Worm (Caenorhabditis elegans) whole organism, L3 larva: Measurements from ENCODE around the gene C32C4.3.

Experiments used
- ama-1 ChIP-seq: fragments of 150-350 bp; optimal IDR thresholded peaks from 2 replicates; lab custom pipeline; 2018
- ceh-9 ChIP-seq: sonication (generic microtip); optimal IDR thresholded peaks from 2 replicates; lab custom pipeline; 2018; ENCODE audit warnings: missing biosample characterization, missing genetic modification characterization
- egl-27 ChIP-seq: sonication (generic microtip); optimal IDR thresholded peaks from 4 replicates; lab custom pipeline; 2017; ENCODE audit warnings: missing biosample characterization, missing genetic modification reagents, missing genetic modification characterization
- elt-1 ChIP-seq: fragments of 150-350 bp; optimal IDR thresholded peaks from 2 replicates; lab custom pipeline; 2014; ENCODE audit warnings: missing biosample characterization, missing genetic modification characterization
- elt-3 ChIP-seq, 3 experiments: fragments of 150-350 bp in 1 of 3; sonication (generic microtip) in 2 of 3; optimal IDR thresholded peaks; 2 replicates in 2 of 3; 4 replicates in 1 of 3; lab custom pipeline; 2014 to 2017; ENCODE audit warnings: missing biosample characterization in 3 of 3, missing genetic modification characterization in 3 of 3
- eor-1 ChIP-seq, 2 experiments: fragments of 150-350 bp; optimal IDR thresholded peaks; 2 replicates each; lab custom pipeline; 2014 to 2018; ENCODE audit warnings: missing biosample characterization in 2 of 2, missing genetic modification characterization in 2 of 2
- fkh-2 ChIP-seq: fragments of 150-350 bp; optimal IDR thresholded peaks from 2 replicates; lab custom pipeline; 2014; ENCODE audit warnings: missing biosample characterization, missing genetic modification reagents, missing genetic modification characterization
- hmg-11 ChIP-seq: sonication (generic microtip); optimal IDR thresholded peaks from 2 replicates; lab custom pipeline; 2016; ENCODE audit warnings: missing genetic modification characterization, missing compliant biosample characterization
- jun-1 ChIP-seq: fragments of 150-350 bp; optimal IDR thresholded peaks from 2 replicates; lab custom pipeline; 2014; ENCODE audit warnings: missing biosample characterization, missing genetic modification reagents, missing genetic modification characterization
- lin-15B ChIP-seq: fragments of 150-350 bp; optimal IDR thresholded peaks from 2 replicates; lab custom pipeline; 2014; ENCODE audit warnings: missing biosample characterization, missing genetic modification characterization
- lin-39 ChIP-seq: fragments of 150-350 bp; optimal IDR thresholded peaks from 2 replicates; lab custom pipeline; 2018; ENCODE audit warnings: missing biosample characterization, missing genetic modification reagents, missing genetic modification characterization
- lsy-12 ChIP-seq: sonication (generic microtip); optimal IDR thresholded peaks from 2 replicates; lab custom pipeline; 2016; ENCODE audit warnings: mild to moderate bottlenecking, missing genetic modification characterization, missing compliant biosample characterization
- mdl-1 ChIP-seq: fragments of 150-350 bp; optimal IDR thresholded peaks from 2 replicates; lab custom pipeline; 2014; ENCODE audit warnings: missing biosample characterization, missing genetic modification characterization
- mml-1 ChIP-seq: fragments of 150-350 bp; sonication (generic microtip); optimal IDR thresholded peaks from 3 replicates; lab custom pipeline; 2014; ENCODE audit warnings: missing biosample characterization, missing genetic modification characterization
- nhr-11 ChIP-seq: fragments of 150-350 bp; optimal IDR thresholded peaks from 2 replicates; lab custom pipeline; 2014; ENCODE audit warnings: missing biosample characterization, missing genetic modification characterization
- nhr-12 ChIP-seq: fragments of 150-350 bp; optimal IDR thresholded peaks from 2 replicates; lab custom pipeline; 2014; ENCODE audit warnings: missing biosample characterization, missing genetic modification characterization
- nhr-23 ChIP-seq: fragments of 150-350 bp; optimal IDR thresholded peaks from 2 replicates; lab custom pipeline; 2014; ENCODE audit warnings: missing biosample characterization, missing genetic modification reagents, missing genetic modification characterization
- nhr-237 ChIP-seq: fragments of 150-350 bp; optimal IDR thresholded peaks from 2 replicates; lab custom pipeline; 2014; ENCODE audit warnings: missing biosample characterization, missing genetic modification characterization
- nhr-28 ChIP-seq: fragments of 150-350 bp; optimal IDR thresholded peaks from 2 replicates; lab custom pipeline; 2014; ENCODE audit warnings: missing biosample characterization, missing genetic modification characterization
- nhr-67 ChIP-seq: fragments of 150-350 bp; optimal IDR thresholded peaks from 2 replicates; lab custom pipeline; 2014; ENCODE audit warnings: missing biosample characterization, missing genetic modification characterization
- nhr-76 ChIP-seq: fragments of 150-350 bp; sonication (generic microtip); optimal IDR thresholded peaks from 5 replicates; lab custom pipeline; 2014; ENCODE audit warnings: missing biosample characterization, missing genetic modification characterization
- nhr-77 ChIP-seq: fragments of 150-350 bp; optimal IDR thresholded peaks from 2 replicates; lab custom pipeline; 2014; ENCODE audit warnings: missing biosample characterization, missing genetic modification characterization
- pha-4 ChIP-seq: fragments of 150-350 bp; optimal IDR thresholded peaks from 2 replicates; lab custom pipeline; 2014; ENCODE audit warnings: missing biosample characterization, missing genetic modification reagents, missing genetic modification characterization
- pqm-1 ChIP-seq: fragments of 150-350 bp; optimal IDR thresholded peaks from 2 replicates; lab custom pipeline; 2017; ENCODE audit warnings: missing biosample characterization, missing genetic modification characterization, inconsistent platforms
- sea-2 ChIP-seq: fragments of 150-350 bp; sonication (generic microtip); optimal IDR thresholded peaks from 4 replicates; lab custom pipeline; 2014; ENCODE audit warnings: missing biosample characterization, missing genetic modification reagents, missing genetic modification characterization
- skn-1 ChIP-seq: fragments of 150-350 bp; optimal IDR thresholded peaks from 2 replicates; lab custom pipeline; 2014; ENCODE audit warnings: missing biosample characterization, missing genetic modification characterization
- snpc-4 ChIP-seq: fragments of 150-350 bp; optimal IDR thresholded peaks from 2 replicates; lab custom pipeline; 2014; ENCODE audit warnings: missing biosample characterization, missing genetic modification characterization
- ztf-4 ChIP-seq: fragments of 150-350 bp; optimal IDR thresholded peaks from 2 replicates; lab custom pipeline; 2014; ENCODE audit warnings: missing biosample characterization, missing genetic modification characterization

C32C4.3 gene

DNA sequence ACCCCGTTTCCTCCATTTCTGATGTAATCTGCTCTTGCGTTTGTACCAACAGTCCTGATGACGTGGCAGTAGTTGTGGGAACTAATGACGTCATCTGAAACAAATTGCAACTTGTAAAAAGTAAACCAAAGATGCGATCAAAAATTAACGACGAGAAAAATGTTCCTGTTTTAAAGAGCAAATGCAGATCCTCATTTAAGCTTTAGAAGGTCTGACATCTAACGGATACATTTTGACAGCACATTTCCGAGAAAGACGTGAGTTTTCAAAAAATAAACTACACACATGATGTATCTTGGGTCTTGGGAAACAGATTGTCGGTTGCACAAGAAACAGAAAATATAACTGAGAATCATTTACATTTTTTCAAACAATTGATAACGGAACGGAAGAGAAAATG, 31.4 kb downstream of the C32C4.3 start, which contains the start of gene H09F14.1:
H09F14.1 (minus strand) TSS at position 101 of the 400 bp plus-strand sequence.
- no peak for TF ChIP-seq fkh-2 (tag; lab: Kevin White, UChicago)
- TF ChIP-seq nhr-67 (tag; lab: Kevin White, UChicago) = no peak
- no peak for TF ChIP-seq mdl-1 (tag; lab: Kevin White, UChicago)
- no peak for TF ChIP-seq lsy-12 (tag; lab: Kevin White, UChicago)
- TF ChIP-seq nhr-12 (tag; lab: Kevin White, UChicago) = no peak
- no peak for TF ChIP-seq lin-15B (tag; lab: Kevin White, UChicago)
- TF ChIP-seq egl-27 (tag; lab: Kevin White, UChicago) = no peak
- TF ChIP-seq ama-1 (lab: Kevin White, UChicago) = no peak
- no peak for TF ChIP-seq hmg-11 (tag; lab: Kevin White, UChicago)
- no peak for TF ChIP-seq skn-1 (tag; lab: Kevin White, UChicago)
- TF ChIP-seq nhr-28 (tag; lab: Kevin White, UChicago) = no peak
- no peak for TF ChIP-seq lin-39 (tag; lab: Kevin White, UChicago)
- no peak for TF ChIP-seq pqm-1 (tag; lab: Kevin White, UChicago)
- TF ChIP-seq ceh-9 (tag; lab: Kevin White, UChicago) = no peak
- no peak for TF ChIP-seq eor-1 (tag; optimal IDR thresholded peaks at IDR 0.05; lab: Kevin White, UChicago)

DNA sequence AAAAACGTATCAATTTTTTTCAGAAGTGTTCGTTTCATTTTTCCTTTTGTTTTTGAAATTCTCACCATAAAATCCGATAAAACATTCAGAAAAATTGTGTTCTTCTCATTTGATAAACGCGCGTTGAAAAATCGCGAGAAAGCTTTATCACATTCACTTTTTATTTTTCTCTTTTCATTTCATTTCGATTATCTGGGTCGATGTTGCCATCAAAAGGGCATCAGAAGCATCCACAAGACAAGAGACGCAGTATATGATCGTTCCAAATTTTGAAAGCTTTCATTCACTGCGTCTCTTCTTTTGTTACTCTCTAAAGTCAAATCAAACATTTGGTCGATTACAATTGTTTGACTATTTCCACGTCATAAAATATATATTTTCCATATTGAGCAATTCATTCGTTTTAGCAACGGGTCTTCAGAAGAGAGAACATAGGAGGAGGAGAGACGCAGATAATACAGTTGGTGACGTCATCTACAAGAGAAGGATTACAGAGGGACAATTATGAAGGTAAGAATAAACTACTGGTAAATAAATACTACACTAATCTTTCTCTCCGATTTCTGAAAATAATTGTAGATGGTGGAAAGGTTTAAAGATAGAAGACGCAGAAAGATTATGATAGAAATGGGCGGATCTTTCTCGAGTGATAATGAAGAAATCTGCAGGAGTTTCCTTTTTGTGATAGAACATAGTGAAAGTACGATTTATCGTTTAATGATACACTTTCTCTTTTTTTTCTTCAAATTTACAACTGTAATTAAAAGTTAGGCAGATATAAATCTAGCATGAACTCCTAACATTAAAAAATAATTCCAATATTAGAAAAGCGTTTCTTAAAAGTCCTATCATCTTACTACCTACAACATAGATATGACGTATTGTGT, 44.6 kb downstream of the C32C4.3 start, which contains the start of gene H27A22.1:
H27A22.1 (plus strand) TSS at position 505 of the 887 bp plus-strand sequence.
- TF ChIP-seq elt-3 (tag; optimal IDR thresholded peaks at IDR 0.05; lab: Kevin White, UChicago) (no peak), pha-4 (tag; lab: Kevin White, UChicago) (peak; percentile 35), nhr-23 (peak; percentile 57), nhr-237 (tag; lab: Kevin White, UChicago) (no peak), nhr-76 (tag; lab: Kevin White, UChicago) (no peak)

DNA sequence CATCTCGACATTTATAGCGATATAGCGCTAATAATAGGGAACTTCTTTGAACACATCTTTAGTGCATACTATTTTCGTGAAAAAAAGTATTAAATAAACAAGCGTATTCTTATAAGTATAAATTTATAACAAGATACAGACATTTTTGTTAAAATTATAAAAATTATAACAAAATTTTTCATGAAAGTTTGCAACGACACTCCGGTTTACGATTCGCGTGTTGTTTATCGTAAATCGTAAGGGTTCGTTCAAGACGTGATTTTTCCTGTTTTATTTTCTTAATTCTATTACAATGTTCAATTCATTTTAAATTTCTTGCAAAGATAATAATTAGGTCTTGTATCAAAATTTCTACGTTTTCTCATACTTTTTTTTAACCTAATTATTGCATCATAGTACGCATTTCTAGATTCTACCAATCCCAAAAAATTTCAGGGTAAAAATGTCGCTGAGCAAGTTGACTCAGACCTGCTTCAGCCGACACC, 48.2 kb downstream of the C32C4.3 start, which contains the start of gene scpl-4:
scpl-4 (plus strand) TSS at position 435 of the 485 bp plus-strand sequence.
- no peak for TF ChIP-seq nhr-11 (tag; lab: Kevin White, UChicago)
- TF ChIP-seq snpc-4 (tag; lab: Kevin White, UChicago) = no peak
- no peak for TF ChIP-seq egl-27 (tag; lab: Kevin White, UChicago)
- no peak for TF ChIP-seq nhr-77 (tag; lab: Kevin White, UChicago)
- no peak for TF ChIP-seq jun-1
- no peak for TF ChIP-seq elt-1 (tag; lab: Kevin White, UChicago)
- TF ChIP-seq mml-1 = no peak
- no peak for TF ChIP-seq nhr-23
- TF ChIP-seq sea-2 (GFP tag; lab: Kevin White, UChicago) = no peak
- no peak for TF ChIP-seq mdl-1 (tag; lab: Kevin White, UChicago)
- no peak for TF ChIP-seq lsy-12 (tag; lab: Kevin White, UChicago)
- TF ChIP-seq skn-1 (tag; lab: Kevin White, UChicago) = no peak
- TF ChIP-seq nhr-12 (tag; lab: Kevin White, UChicago) = no peak
- no peak for TF ChIP-seq nhr-237 (tag; lab: Kevin White, UChicago)
- no peak for TF ChIP-seq fkh-2 (tag; lab: Kevin White, UChicago)
- TF ChIP-seq lin-15B (tag; lab: Kevin White, UChicago) = no peak
- TF ChIP-seq hmg-11 (tag; lab: Kevin White, UChicago) = no peak
- TF ChIP-seq, all 47 proteins: peak for 0

DNA sequence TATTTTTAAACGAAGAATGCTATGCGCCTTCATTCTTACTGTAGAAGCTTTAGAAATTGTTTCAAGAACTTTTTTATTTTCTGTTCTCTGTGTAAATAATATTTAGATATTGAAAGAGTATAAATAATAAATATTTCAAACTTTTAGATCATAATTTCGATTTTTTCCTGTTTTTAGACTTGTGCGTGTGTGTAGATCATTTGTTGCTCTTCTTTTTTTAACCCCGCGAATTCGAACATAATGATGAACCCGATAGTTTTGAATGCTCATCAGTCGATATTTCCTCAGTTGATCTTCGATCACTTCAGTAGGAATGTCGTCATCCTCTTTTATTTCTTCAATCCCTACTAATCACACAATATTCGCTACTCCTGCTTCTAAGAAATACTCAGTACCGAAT, 49.7 kb downstream of the C32C4.3 start, which contains the start of gene T21C9.13:
T21C9.13 (plus strand) TSS at position 33 of the 400 bp plus-strand sequence.
- TF ChIP-seq pqm-1 (tag; lab: Kevin White, UChicago) (no peak), ztf-4 (no peak)
